Worm (Caenorhabditis elegans): ENCODE measurements around the gene fbxc-50.
A peak's percentile ranks its signal among the peaks of the same experiment; 100 is the strongest.

Gene fbxc-50

ce11 chrII:3244758-3245157 lies 3.2 kb downstream of the fbxc-50 start (continued):
- no peak for TF ChIP-seq ceh-32 (tag; optimal IDR thresholded peaks at IDR 0.05; ENCODE audit: poor library complexity)
- TF ChIP-seq egl-27 (tag; optimal IDR thresholded peaks at IDR 0.05) = no peak
- no peak for TF ChIP-seq lin-39 (tag; optimal IDR thresholded peaks at IDR 0.05)

ce11 chrII:3244070-3244469 lies 3.9 kb downstream of the fbxc-50 start, which contains the start of gene C17F4.12:
Gene C17F4.12, minus strand, starts transcription at chrII:3244170.
- TF ChIP-seq zag-1 (tag; optimal IDR thresholded peaks at IDR 0.05) = no peak
- no peak for TF ChIP-seq aha-1 (tag)
- no peak for TF ChIP-seq zip-11 (GFP tag; IDR thresholded peaks at IDR 0.05)
- TF ChIP-seq zfp-2 (tag; optimal IDR thresholded peaks at IDR 0.05) = no peak
- no peak for TF ChIP-seq snpc-4 (tag; optimal IDR thresholded peaks at IDR 0.05)
- TF ChIP-seq hlh-11 (tag; optimal IDR thresholded peaks at IDR 0.05) = no peak
- TF ChIP-seq spr-3 (GFP tag; optimal IDR thresholded peaks at IDR 0.05) = no peak
- TF ChIP-seq sdz-12 (GFP tag; optimal IDR thresholded peaks at IDR 0.05) = no peak

ce11 chrII:3241842-3242241 lies 6.1 kb downstream of the fbxc-50 start:
- TF ChIP-seq ceh-20 (GFP tag; IDR thresholded peaks at IDR 0.05) (no peak), nhr-28 (tag; optimal IDR thresholded peaks at IDR 0.05) (peak; percentile 0)

ce11 chrII:3240207-3240606 lies 7.7 kb downstream of the fbxc-50 start, which contains the start of gene C17F4.3:
Gene C17F4.3, plus strand, starts transcription at chrII:3240507.
- TF ChIP-seq unc-62 (GFP tag; optimal IDR thresholded peaks at IDR 0.05 in 1 of 2) (peak in 1 of 2 experiments; percentile 70), unc-62 (tag; optimal IDR thresholded peaks at IDR 0.05) (no peak), zfp-2 (tag; optimal IDR thresholded peaks at IDR 0.05) (no peak)

ce11 chrII:3237038-3237521 lies 10.8 kb downstream of the fbxc-50 start, which contains the start of the genes srz-67 and C17F4.11:
Gene srz-67, minus strand, starts transcription at chrII:3237138.
Gene C17F4.11, plus strand, starts transcription at chrII:3237471.
- TF ChIP-seq ZK546.5 (tag; optimal IDR thresholded peaks at IDR 0.05) (no peak), unc-62 (GFP tag; optimal IDR thresholded peaks at IDR 0.05 in 1 of 2) (peak in 1 of 2 experiments; percentile 2), unc-62 (tag; optimal IDR thresholded peaks at IDR 0.05) (no peak)

- TF ChIP-seq saeg-2 (GFP tag; IDR thresholded peaks at IDR 0.05) (no peak), lim-7 (GFP tag; IDR thresholded peaks at IDR 0.05) (no peak), mes-2 (tag; optimal IDR thresholded peaks at IDR 0.05; ENCODE audit: poor library complexity, severe bottlenecking) (no peak), tra-1 (GFP tag; IDR thresholded peaks at IDR 0.05) (no peak), egl-27 (tag; optimal IDR thresholded peaks at IDR 0.05) (no peak), mxl-2 (GFP tag; conservative IDR thresholded peaks at IDR 0.05) (no peak), nhr-77 (tag; optimal IDR thresholded peaks at IDR 0.05) (no peak), duxl-1 (tag; optimal IDR thresholded peaks at IDR 0.05; ENCODE audit: poor library complexity) (no peak), hif-1 (tag; optimal IDR thresholded peaks at IDR 0.05) (no peak), hmg-1.1 (GFP tag; IDR thresholded peaks at IDR 0.05) (no peak), unc-39 (tag; optimal IDR thresholded peaks at IDR 0.05) (no peak)
Measured at ce11 chrII:3234725-3235124, 13.2 kb downstream of the fbxc-50 start, which contains the start of gene C17F4.8. Gene C17F4.8, minus strand, starts transcription at chrII:3234825.

ce11 chrII:3230422-3230821 lies 17.5 kb downstream of the fbxc-50 start, which contains the start of gene srh-297:
Gene srh-297, minus strand, starts transcription at chrII:3230522.
- TF ChIP-seq ceh-20 (GFP tag; IDR thresholded peaks at IDR 0.05) = no peak
- no peak for TF ChIP-seq snpc-1.2 (GFP tag; IDR thresholded peaks at IDR 0.05)
- no peak for TF ChIP-seq saeg-2 (GFP tag; IDR thresholded peaks at IDR 0.05)
- no peak for TF ChIP-seq T20F7.1 (GFP tag; optimal IDR thresholded peaks at IDR 0.05)
- no peak for TF ChIP-seq lsy-2 (tag; optimal IDR thresholded peaks at IDR 0.05)
- no peak for TF ChIP-seq daf-19 (GFP tag; conservative IDR thresholded peaks at IDR 0.05)
- no peak for TF ChIP-seq aly-2 (tag; optimal IDR thresholded peaks at IDR 0.05)
- TF ChIP-seq daf-16 (GFP tag; optimal IDR thresholded peaks at IDR 0.05) = no peak
- no peak for TF ChIP-seq daf-16 (tag; optimal IDR thresholded peaks at IDR 0.05)
- no peak for TF ChIP-seq nhr-25 (tag; optimal IDR thresholded peaks at IDR 0.05; ENCODE audit: borderline replicate concordance, insufficient read depth)
- TF ChIP-seq ceh-44 (GFP tag; IDR thresholded peaks at IDR 0.05) = no peak
- no peak for TF ChIP-seq zfp-3 (GFP tag; conservative IDR thresholded peaks at IDR 0.05)
